Worm (Caenorhabditis elegans): ENCODE results near the gene F25D1.5.

The F25D1.5 gene

DNA sequence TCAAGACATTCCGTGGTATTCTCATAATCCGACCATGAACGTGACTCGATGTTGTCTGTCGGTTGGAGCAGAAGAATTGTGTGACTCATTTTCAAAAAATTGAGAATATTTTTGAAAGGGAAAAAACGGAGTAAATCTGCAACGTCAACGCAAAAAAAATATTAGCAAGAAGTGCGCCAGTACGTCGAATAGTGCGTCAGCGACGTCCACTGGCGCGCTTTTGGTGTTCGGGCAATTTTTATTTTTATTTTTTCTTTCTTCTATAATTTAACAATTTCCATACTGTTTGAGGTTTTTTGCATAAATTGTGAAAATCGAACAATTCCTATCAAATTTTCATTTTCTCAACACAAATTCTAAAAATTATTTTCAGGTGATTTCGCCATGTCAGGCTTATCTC is 32.4 kb upstream of the F25D1.5 start, which contains the start of the genes erh-1 and lpd-9 (continued):
- TF ChIP-seq grh-1 (GFP tag; IDR thresholded peaks at IDR 0.05) (peak; percentile 81), blmp-1 (tag; optimal IDR thresholded peaks at IDR 0.05) (peak; percentile 67), unc-98 (GFP tag; IDR thresholded peaks at IDR 0.05) (no peak), unc-30 (tag; optimal IDR thresholded peaks at IDR 0.05) (no peak), ets-5 (GFP tag; IDR thresholded peaks at IDR 0.05) (no peak), snpc-4 (tag; optimal IDR thresholded peaks at IDR 0.05) (peak; percentile 77)

DNA sequence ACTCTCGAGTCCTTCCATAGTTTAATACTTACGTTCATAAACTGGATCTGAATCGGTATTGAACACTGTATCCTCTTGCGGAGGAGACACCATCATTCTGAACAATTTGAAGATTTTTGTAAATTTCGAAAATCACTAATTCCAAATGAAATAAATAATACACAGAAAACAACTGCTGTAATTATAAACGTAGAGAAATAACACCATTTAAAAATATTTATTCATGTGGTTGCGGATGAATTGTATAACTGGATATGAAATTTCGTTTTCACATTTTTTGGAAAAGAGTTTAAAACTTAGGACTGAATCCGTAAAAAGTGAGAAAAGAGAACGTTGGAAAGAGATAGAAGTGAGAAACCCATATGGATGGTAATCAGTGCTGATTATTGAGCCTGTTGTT is 31.6 kb upstream of the F25D1.5 start, which contains the start of gene mics-1:
Gene mics-1, minus strand, starts transcription at position 101 of the 400 bp plus-strand sequence.
- TF ChIP-seq efl-1 (optimal IDR thresholded peaks at IDR 0.05) = no peak
- peak in 1 of 2 experiments; percentile 34 for TF ChIP-seq efl-1 (GFP tag; optimal IDR thresholded peaks at IDR 0.05 in 1 of 2)
- no peak for TF ChIP-seq zag-1 (tag; optimal IDR thresholded peaks at IDR 0.05)
- no peak for TF ChIP-seq mep-1 (tag; optimal IDR thresholded peaks at IDR 0.05)
- TF ChIP-seq grh-1 (GFP tag; IDR thresholded peaks at IDR 0.05) = no peak
- no peak for TF ChIP-seq ceh-82 (tag; optimal IDR thresholded peaks at IDR 0.05)

DNA sequence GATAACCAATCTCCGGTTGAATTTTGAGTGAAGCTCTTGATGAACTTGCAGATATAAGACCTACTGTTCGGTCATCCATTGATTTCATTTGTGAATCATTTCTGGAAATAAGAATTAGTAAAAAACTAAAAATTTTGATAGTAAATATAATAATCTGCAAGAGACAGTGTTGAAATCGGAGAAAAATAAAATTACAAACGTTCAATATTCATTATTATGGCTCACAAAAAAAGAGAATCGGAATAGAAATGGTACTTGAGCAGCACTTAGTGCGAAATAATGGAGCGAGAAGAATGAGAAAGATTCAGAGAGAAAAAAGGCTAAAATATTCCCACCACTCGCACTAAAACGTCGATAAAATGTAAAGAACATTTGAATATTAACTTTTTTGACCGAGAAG is 29.7 kb upstream of the F25D1.5 start, which contains the start of gene vps-54:
Gene vps-54, minus strand, starts transcription at position 101 of the 400 bp plus-strand sequence.
- TF ChIP-seq alr-1 (tag; optimal IDR thresholded peaks at IDR 0.05; ENCODE audit: borderline replicate concordance) (no peak), Y116A8C.19 (tag; optimal IDR thresholded peaks at IDR 0.05; ENCODE audit: borderline replicate concordance) (no peak), ceh-88 (GFP tag; IDR thresholded peaks at IDR 0.05) (no peak), hlh-17 (GFP tag; optimal IDR thresholded peaks at IDR 0.05; ENCODE audit: borderline replicate concordance) (no peak), elt-3 (tag; optimal IDR thresholded peaks at IDR 0.05) (no peak), ztf-4 (tag; optimal IDR thresholded peaks at IDR 0.05) (no peak), nhr-47 (tag; optimal IDR thresholded peaks at IDR 0.05) (no peak), C04F5.9 (tag; optimal IDR thresholded peaks at IDR 0.05) (no peak), lir-3 (tag; optimal IDR thresholded peaks at IDR 0.05; ENCODE audit: poor library complexity) (no peak), nhr-84 (tag; optimal IDR thresholded peaks at IDR 0.05) (no peak), lin-39 (tag; optimal IDR thresholded peaks at IDR 0.05) (no peak)

DNA sequence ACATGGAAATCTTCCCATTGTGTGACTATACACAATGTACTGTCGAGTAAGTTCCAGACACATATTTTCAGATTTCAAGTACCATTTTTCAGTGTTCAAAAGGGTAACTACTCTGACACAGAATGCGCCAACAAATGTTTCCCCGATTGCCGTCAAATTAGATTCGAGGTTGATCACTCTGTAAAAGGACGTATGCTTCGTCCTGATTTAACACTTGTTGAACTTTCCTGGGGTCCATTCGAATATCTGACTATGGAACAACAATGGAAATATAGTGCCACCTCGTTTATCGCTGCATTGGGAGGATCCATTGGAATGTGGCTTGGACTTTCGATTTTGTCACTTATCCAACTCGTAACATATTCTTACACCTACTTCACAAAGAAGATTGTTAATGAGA is 27.6 kb upstream of the F25D1.5 start:
- TF ChIP-seq blmp-1 (tag; optimal IDR thresholded peaks at IDR 0.05) (peak; percentile 5), hlh-4 (tag; optimal IDR thresholded peaks at IDR 0.05) (no peak)

DNA sequence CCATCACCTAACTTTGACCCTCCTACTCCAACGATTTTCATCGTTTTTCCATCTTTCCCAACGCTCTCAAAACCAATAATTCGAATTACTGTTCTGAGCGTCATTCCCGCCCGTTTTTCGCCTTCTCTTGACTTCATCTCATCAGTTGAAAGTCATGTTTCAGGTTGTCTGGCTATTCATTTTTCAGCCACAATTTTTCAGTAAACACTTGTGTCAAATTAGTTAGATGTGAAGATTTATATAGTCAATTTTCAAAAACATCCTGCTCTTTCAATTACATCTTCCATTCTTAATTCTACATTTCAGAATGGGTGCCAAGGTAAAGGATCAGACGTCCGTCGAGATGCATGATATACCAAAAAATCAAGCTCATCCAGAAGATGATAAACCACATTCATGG is 26.0 kb upstream of the F25D1.5 start, which contains the start of gene del-6:
Gene del-6, plus strand, starts transcription at position 301 of the 400 bp plus-strand sequence.
- TF ChIP-seq pqm-1 (tag; optimal IDR thresholded peaks at IDR 0.05) (no peak), snpc-4 (tag; optimal IDR thresholded peaks at IDR 0.05) (no peak), lin-14 (GFP tag; optimal IDR thresholded peaks at IDR 0.05) (no peak), dpl-1 (GFP tag; optimal IDR thresholded peaks at IDR 0.05) (no peak), sup-37 (GFP tag; optimal IDR thresholded peaks at IDR 0.05) (no peak), fkh-10 (GFP tag; optimal IDR thresholded peaks at IDR 0.05) (no peak), pag-3 (tag; optimal IDR thresholded peaks at IDR 0.05; ENCODE audit: borderline replicate concordance, insufficient read depth) (no peak), unc-130 (tag; optimal IDR thresholded peaks at IDR 0.05) (no peak), egl-27 (tag; optimal IDR thresholded peaks at IDR 0.05) (no peak), unc-30 (tag; optimal IDR thresholded peaks at IDR 0.05) (no peak), lsy-2 (tag; optimal IDR thresholded peaks at IDR 0.05) (no peak), fkh-4 (tag; optimal IDR thresholded peaks at IDR 0.05; ENCODE audit: borderline replicate concordance) (no peak), ceh-63 (GFP tag; optimal IDR thresholded peaks at IDR 0.05) (no peak), swsn-7 (tag; optimal IDR thresholded peaks at IDR 0.05) (no peak), jun-1 (tag; optimal IDR thresholded peaks at IDR 0.05) (no peak), fkh-8 (tag; optimal IDR thresholded peaks at IDR 0.05) (no peak), ces-1 (GFP tag; optimal IDR thresholded peaks at IDR 0.05) (no peak), egl-13 (tag; optimal IDR thresholded peaks at IDR 0.05) (no peak), unc-98 (GFP tag; IDR thresholded peaks at IDR 0.05) (no peak), mep-1 (tag; optimal IDR thresholded peaks at IDR 0.05) (no peak)
